Worm (Caenorhabditis elegans): ENCODE results near the gene elt-1.

The elt-1 gene

DNA sequence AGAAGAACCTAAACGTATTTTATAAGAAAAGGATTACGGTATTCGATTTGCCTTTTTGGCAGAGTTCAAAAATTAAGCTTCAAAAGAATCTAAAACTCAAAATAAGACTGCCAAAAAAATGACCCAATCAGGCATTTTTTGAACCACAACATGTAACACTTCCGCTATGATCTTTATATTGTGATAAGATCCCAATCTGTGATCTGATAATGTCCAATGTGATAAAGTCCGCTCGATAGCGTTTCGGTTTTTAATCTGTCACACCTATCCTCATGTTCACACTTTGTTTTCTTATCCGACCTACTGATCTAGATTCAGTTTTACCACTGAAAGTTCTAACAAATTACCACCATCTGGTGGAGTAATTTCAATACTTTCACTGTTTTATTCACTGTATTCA, 735 bp upstream of the elt-1 start:
- no peak for TF ChIP-seq B0035.1 (tag; optimal IDR thresholded peaks at IDR 0.05)
- no peak for TF ChIP-seq F57C9.4 (tag; optimal IDR thresholded peaks at IDR 0.05)
- no peak for TF ChIP-seq pbrm-1 (GFP tag; IDR thresholded peaks at IDR 0.05)
- no peak for TF ChIP-seq pha-4 (tag; optimal IDR thresholded peaks at IDR 0.05)
- no peak for TF ChIP-seq egrh-3 (GFP tag; IDR thresholded peaks at IDR 0.05)
- TF ChIP-seq let-526 (GFP tag; IDR thresholded peaks at IDR 0.05) = no peak
- no peak for TF ChIP-seq dpff-1 (tag; optimal IDR thresholded peaks at IDR 0.05)
- no peak for TF ChIP-seq snpc-3.4 (tag; optimal IDR thresholded peaks at IDR 0.05)
- no peak for TF ChIP-seq lsl-1 (GFP tag; optimal IDR thresholded peaks at IDR 0.05)
- no peak for TF ChIP-seq ztf-6 (GFP tag; IDR thresholded peaks at IDR 0.05)
- no peak for TF ChIP-seq nfyb-1 (GFP tag; IDR thresholded peaks at IDR 0.05)
- no peak for TF ChIP-seq ets-4 (GFP tag; optimal IDR thresholded peaks at IDR 0.05)
- TF ChIP-seq attf-6 (GFP tag; IDR thresholded peaks at IDR 0.05) = no peak
- TF ChIP-seq D2030.7 (GFP tag; IDR thresholded peaks at IDR 0.05) = no peak
- TF ChIP-seq Y56A3A.18 (GFP tag; IDR thresholded peaks at IDR 0.05) = no peak

DNA sequence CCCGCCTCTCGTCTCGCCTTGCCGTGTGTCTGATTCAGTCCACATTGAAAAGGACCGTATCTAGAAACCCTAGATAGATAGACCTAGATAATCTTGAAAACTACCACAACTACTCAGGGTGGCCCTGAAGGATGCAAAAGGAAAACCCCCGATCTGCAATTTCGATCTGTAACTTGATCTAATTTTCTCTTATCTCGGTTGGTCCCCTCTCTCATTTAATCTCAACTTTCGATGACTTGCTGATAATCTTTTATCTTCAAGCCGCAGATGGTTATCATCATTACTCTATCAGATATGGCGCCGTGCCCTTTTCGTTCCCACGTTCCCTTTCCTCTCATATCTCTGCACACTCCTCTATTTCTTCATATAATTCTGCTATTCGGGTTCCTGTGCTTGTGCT, 716 bp downstream of the elt-1 start:
- TF ChIP-seq nfya-1 (tag; optimal IDR thresholded peaks at IDR 0.05; ENCODE audit: borderline replicate concordance, insufficient read depth) (no peak), nfyb-1 (GFP tag; IDR thresholded peaks at IDR 0.05) (0 out of 2 replicates have a peak, but pooled peaks have one; percentile 3)

DNA sequence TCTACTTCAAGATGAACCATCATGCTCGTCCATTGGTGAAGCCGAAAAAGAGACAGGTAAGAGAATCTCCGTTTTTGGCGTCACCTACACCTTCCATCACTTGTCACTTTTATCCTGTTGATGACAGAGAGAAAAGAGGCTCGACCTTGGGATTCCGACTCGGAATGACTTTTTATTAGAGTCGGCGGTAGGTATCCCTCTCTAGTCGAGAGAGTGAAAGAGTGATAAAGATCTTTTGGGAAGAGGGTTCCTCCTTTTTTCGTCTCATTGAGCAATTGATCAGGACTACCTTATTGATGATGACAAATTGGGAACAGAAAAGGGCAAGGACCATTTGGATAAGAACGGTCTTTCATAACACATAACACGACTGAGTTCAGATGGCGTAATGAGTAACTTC, 2.6 kb downstream of the elt-1 start:
- peak; percentile 53 for TF ChIP-seq unc-62 (GFP tag; optimal IDR thresholded peaks at IDR 0.05)
- no peak for TF ChIP-seq F37B4.10 (GFP tag; IDR thresholded peaks at IDR 0.05)

DNA sequence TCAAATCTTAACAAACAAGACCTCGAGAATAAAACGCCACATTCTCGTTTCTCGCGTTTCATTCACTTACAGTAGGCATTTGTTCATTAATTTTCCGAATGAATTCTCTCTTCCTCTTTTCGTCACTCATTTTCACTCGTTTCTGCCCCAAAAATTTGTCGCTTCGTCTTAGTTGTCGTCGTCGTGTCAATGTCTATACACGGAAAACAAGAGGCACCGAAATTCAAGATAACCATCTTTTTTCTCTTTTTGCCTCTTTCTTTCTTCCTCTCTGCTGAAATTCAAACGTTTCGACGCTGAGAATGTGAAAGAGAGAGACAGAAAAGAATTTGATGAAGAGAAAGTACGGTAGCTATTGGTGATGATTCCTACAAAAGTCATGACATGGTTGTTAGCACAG, 3.2 kb downstream of the elt-1 start:
- TF ChIP-seq fkh-3 (tag; optimal IDR thresholded peaks at IDR 0.05) = no peak
- TF ChIP-seq cebp-1 (GFP tag; IDR thresholded peaks at IDR 0.05) = no peak
- TF ChIP-seq cebp-1 (tag; optimal IDR thresholded peaks at IDR 0.05) = no peak
- TF ChIP-seq attf-5 (GFP tag; optimal IDR thresholded peaks at IDR 0.05) = no peak
- no peak for TF ChIP-seq egl-18 (GFP tag; IDR thresholded peaks at IDR 0.05)
- no peak for TF ChIP-seq hlh-26 (GFP tag; conservative IDR thresholded peaks at IDR 0.05)
- TF ChIP-seq B0336.3 (GFP tag; IDR thresholded peaks at IDR 0.05) = no peak
- no peak for TF ChIP-seq die-1 (tag; optimal IDR thresholded peaks at IDR 0.05)
- TF ChIP-seq F57A8.1 (GFP tag; optimal IDR thresholded peaks at IDR 0.05) = no peak
- no peak for TF ChIP-seq ztf-3 (GFP tag; optimal IDR thresholded peaks at IDR 0.05)
- TF ChIP-seq nfyb-1 (GFP tag; IDR thresholded peaks at IDR 0.05) = no peak

DNA sequence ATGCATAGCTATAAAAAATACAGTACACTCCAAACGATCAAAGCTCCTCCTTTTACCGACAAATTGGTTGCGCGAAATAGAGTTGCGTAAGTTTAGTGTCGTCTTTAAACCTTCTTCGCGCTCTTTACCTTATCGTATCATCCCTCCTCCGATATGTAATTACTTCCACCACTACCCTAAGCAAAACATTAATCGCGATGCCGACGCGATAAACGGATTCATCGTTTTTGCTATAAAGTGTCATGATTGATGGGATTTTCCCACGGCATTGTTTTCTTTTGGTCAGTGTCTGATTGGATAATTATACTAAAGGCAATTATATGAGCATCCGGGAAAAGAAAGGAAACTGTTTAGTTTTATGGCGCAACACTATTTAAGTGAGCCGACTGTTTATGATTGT, 4.0 kb downstream of the elt-1 start:
- no peak for TF ChIP-seq zim-3 (tag; optimal IDR thresholded peaks at IDR 0.05)
- TF ChIP-seq F10E7.11 (tag; optimal IDR thresholded peaks at IDR 0.05) = no peak
- no peak for TF ChIP-seq madf-10 (tag; optimal IDR thresholded peaks at IDR 0.05)
- TF ChIP-seq die-1 (tag; optimal IDR thresholded peaks at IDR 0.05) = no peak
- TF ChIP-seq ztf-26 (tag; optimal IDR thresholded peaks at IDR 0.05) = no peak
- TF ChIP-seq pbrm-1 (GFP tag; IDR thresholded peaks at IDR 0.05) = no peak
- TF ChIP-seq F57A8.1 (GFP tag; optimal IDR thresholded peaks at IDR 0.05) = no peak
- TF ChIP-seq athp-1 (tag; optimal IDR thresholded peaks at IDR 0.05) = no peak
- no peak for TF ChIP-seq dpl-1 (GFP tag; optimal IDR thresholded peaks at IDR 0.05)
- no peak for TF ChIP-seq T07F8.4 (tag; optimal IDR thresholded peaks at IDR 0.05)
- TF ChIP-seq atf-7 (tag; optimal IDR thresholded peaks at IDR 0.05) = no peak
